Fruit fly (Drosophila melanogaster) whole organism, larva: ENCODE results near the gene CG10177.

ENCODE experiments used
- noc ChIP-seq: fragments of 200-800 bp; sonication (Bioruptor generic); optimal IDR thresholded peaks from 3 replicates; lab custom pipeline; 2019; ENCODE audit warnings: missing biosample characterization, mild to moderate bottlenecking, missing genetic modification characterization, moderate library complexity

The CG10177 gene

dm6 chr3R:23521483-23521882 is at the start of gene CG10177:
TSS of gene CG10177 (minus strand) at chr3R:23521583.
- TF ChIP-seq noc (tag; lab: Kevin White, UChicago) = no peak

dm6 chr3R:23569195-23569594 is 47.8 kb upstream of the CG10177 start:
- no peak for TF ChIP-seq noc (tag; lab: Kevin White, UChicago)

- TF ChIP-seq noc (tag; lab: Kevin White, UChicago) = no peak
These were observed 35.9 kb upstream of the CG10177 start, which contains the start of gene beat-IV for dm6 chr3R:23557244-23557643. TSS of gene beat-IV (plus strand) at chr3R:23557412.

dm6 chr3R:23556843-23557242 is 35.5 kb upstream of the CG10177 start, which contains the start of gene CG10164:
TSS of gene CG10164 (minus strand) at chr3R:23556943.
- TF ChIP-seq noc (tag; lab: Kevin White, UChicago) = no peak

- TF ChIP-seq noc (tag; lab: Kevin White, UChicago) = no peak
These were observed 17.3 kb upstream of the CG10177 start, which contains the start of gene Ugt303B2 for dm6 chr3R:23538719-23539145. TSS of gene Ugt303B2 (minus strand) at chr3R:23538908.

dm6 chr3R:23536610-23537009 is 15.2 kb upstream of the CG10177 start, which contains the start of gene Ugt303B1:
TSS of gene Ugt303B1 (minus strand) at chr3R:23536710.
- no peak for TF ChIP-seq noc (tag; lab: Kevin White, UChicago)

dm6 chr3R:23534609-23535008 is 13.2 kb upstream of the CG10177 start, which contains the start of gene Ugt303B3:
TSS of gene Ugt303B3 (minus strand) at chr3R:23534767.
- TF ChIP-seq noc (tag; lab: Kevin White, UChicago) = peak; percentile 31

dm6 chr3R:23530886-23531285 is 9.5 kb upstream of the CG10177 start, which contains the start of gene CG10175:
TSS of gene CG10175 (minus strand) at chr3R:23530986.
- TF ChIP-seq noc (tag; lab: Kevin White, UChicago) = no peak

dm6 chr3R:23527396-23527795 is 6.0 kb upstream of the CG10177 start:
- TF ChIP-seq noc (tag; lab: Kevin White, UChicago) = no peak

dm6 chr3R:23526069-23526468 is 4.7 kb upstream of the CG10177 start:
- no peak for TF ChIP-seq noc (tag; lab: Kevin White, UChicago)

- TF ChIP-seq noc (tag; lab: Kevin White, UChicago) = no peak
These were observed 913 bp upstream of the CG10177 start for dm6 chr3R:23522296-23522695.

- TF ChIP-seq noc (tag; lab: Kevin White, UChicago) = no peak
These were observed 1.8 kb downstream of the CG10177 start, which contains the start of gene Irk2 for dm6 chr3R:23519395-23520101. TSS of gene Irk2 (minus strand) at chr3R:23519445.

dm6 chr3R:23511356-23511755 is 10.0 kb downstream of the CG10177 start:
- no peak for TF ChIP-seq noc (tag; lab: Kevin White, UChicago)

- TF ChIP-seq noc (tag; lab: Kevin White, UChicago) = no peak
These were observed 11.9 kb downstream of the CG10177 start for dm6 chr3R:23509408-23509940.

dm6 chr3R:23508304-23508703 is 13.1 kb downstream of the CG10177 start:
- no peak for TF ChIP-seq noc (tag; lab: Kevin White, UChicago)

dm6 chr3R:23507376-23507775 is 14.0 kb downstream of the CG10177 start, which contains the start of gene CG34289:
TSS of gene CG34289 (minus strand) at chr3R:23507476.
- TF ChIP-seq noc (tag; lab: Kevin White, UChicago) = no peak
